Fruit fly (Drosophila melanogaster): ENCODE data around the gene Lsp1beta.
A peak's percentile ranks its signal among the peaks of the same experiment; 100 is the strongest.

Gene Lsp1beta

DNA sequence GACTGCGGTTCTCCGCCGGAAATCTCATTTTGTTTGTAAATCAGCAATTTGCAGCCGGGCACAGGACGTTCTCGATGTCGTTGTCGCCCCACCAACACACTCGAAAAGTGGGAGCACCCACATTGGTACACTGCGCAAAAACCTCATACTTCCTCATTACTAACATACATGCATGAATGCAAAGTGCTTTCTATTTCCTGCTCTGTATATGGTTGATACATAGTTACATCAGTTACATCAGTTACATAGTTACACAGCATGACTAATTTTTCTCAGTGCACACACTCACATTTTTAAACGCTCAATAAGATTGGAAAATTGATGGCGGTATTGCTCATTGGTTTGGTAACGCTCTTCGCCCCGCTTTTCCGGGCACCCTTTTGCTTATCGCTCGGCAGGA, 1.2 kb upstream of the Lsp1beta start (continued):
- no peak for TF ChIP-seq CG18011 (GFP tag; optimal IDR thresholded peaks at IDR 0.05)
- peak; percentile 29 for TF ChIP-seq mam (GFP tag; optimal IDR thresholded peaks at IDR 0.05)
- TF ChIP-seq CG5180 (GFP tag; optimal IDR thresholded peaks at IDR 0.05), result no peak
- no peak for TF ChIP-seq CG7987 (GFP tag; optimal IDR thresholded peaks at IDR 0.05)
- TF ChIP-seq CG17359 (tag; optimal IDR thresholded peaks at IDR 0.05), result peak; percentile 2
- TF ChIP-seq corto (GFP tag; optimal IDR thresholded peaks at IDR 0.05), result no peak
- no peak for TF ChIP-seq crol (GFP tag; IDR thresholded peaks at IDR 0.05)
- no peak for TF ChIP-seq Six4 (GFP tag; optimal IDR thresholded peaks at IDR 0.05)
- TF ChIP-seq lmd (GFP tag; IDR thresholded peaks at IDR 0.05), result peak; percentile 45
- peak; percentile 16 for TF ChIP-seq CG3281 (GFP tag; optimal IDR thresholded peaks at IDR 0.05)
- TF ChIP-seq CrebB (tag; optimal IDR thresholded peaks at IDR 0.05), result no peak
- no peak for TF ChIP-seq CG4854 (GFP tag; optimal IDR thresholded peaks at IDR 0.05)
- peak; percentile 44 for TF ChIP-seq CG18599 (GFP tag; optimal IDR thresholded peaks at IDR 0.05)
- peak; percentile 25; the same call in 1 of the 2 replicates for TF ChIP-seq Taf1 (GFP tag; IDR thresholded peaks at IDR 0.05)
- TF ChIP-seq GATAe (GFP tag; conservative IDR thresholded peaks at IDR 0.05), result no peak
- TF ChIP-seq C15 (GFP tag; IDR thresholded peaks at IDR 0.05), result no peak
- peak; percentile 9 for TF ChIP-seq Antp (GFP tag; optimal IDR thresholded peaks at IDR 0.05)
- TF ChIP-seq ase (GFP tag; IDR thresholded peaks at IDR 0.05), result 0 out of 3 replicates have a peak, but pooled peaks have one; percentile 38
- peak; percentile 14 for TF ChIP-seq fd96Cb (tag; optimal IDR thresholded peaks at IDR 0.05)
- no peak for TF ChIP-seq jumu (GFP tag; optimal IDR thresholded peaks at IDR 0.05)
- peak; percentile 37; the same call in 1 of the 2 replicates for TF ChIP-seq Rfx (GFP tag; IDR thresholded peaks at IDR 0.05)
- TF ChIP-seq trh (GFP tag; optimal IDR thresholded peaks at IDR 0.05), result no peak
- no peak for TF ChIP-seq Optix (GFP tag; IDR thresholded peaks at IDR 0.05)
- peak; percentile 49 for TF ChIP-seq row (GFP tag; IDR thresholded peaks at IDR 0.05)
- TF ChIP-seq knrl (GFP tag; IDR thresholded peaks at IDR 0.05; ENCODE audit: partially characterized antibody), result no peak
- no peak for TF ChIP-seq pum (GFP tag; optimal IDR thresholded peaks at IDR 0.05)
- TF ChIP-seq bsh (GFP tag; optimal IDR thresholded peaks at IDR 0.05), result peak in 1 of 2 experiments; percentile 29
- peak; percentile 10 for TF ChIP-seq CG9817 (tag; optimal IDR thresholded peaks at IDR 0.05)
- TF ChIP-seq CG13894 (tag; optimal IDR thresholded peaks at IDR 0.05), result no peak
- peak; percentile 28; the same call in 1 of the 2 replicates for TF ChIP-seq CG9932 (GFP tag; IDR thresholded peaks at IDR 0.05)
- TF ChIP-seq CG3065 (GFP tag; optimal IDR thresholded peaks at IDR 0.05), result no peak
- TF ChIP-seq CG15011 (GFP tag; optimal IDR thresholded peaks at IDR 0.05), result no peak
- TF ChIP-seq Dad (GFP tag; optimal IDR thresholded peaks at IDR 0.05), result no peak
- peak; percentile 23 for TF ChIP-seq dmrt99B (tag; optimal IDR thresholded peaks at IDR 0.05)
- TF ChIP-seq CG7928 (GFP tag; optimal IDR thresholded peaks at IDR 0.05), result no peak
- no peak for TF ChIP-seq hth (optimal IDR thresholded peaks at IDR 0.05)
- no peak for TF ChIP-seq CG17361 (GFP tag; IDR thresholded peaks at IDR 0.05)
- TF ChIP-seq CG7745 (tag; optimal IDR thresholded peaks at IDR 0.05), result no peak
- TF ChIP-seq NFAT (GFP tag; IDR thresholded peaks at IDR 0.05), result no peak
- TF ChIP-seq chif (GFP tag; optimal IDR thresholded peaks at IDR 0.05), result no peak
- TF ChIP-seq CG6689 (GFP tag; IDR thresholded peaks at IDR 0.05), result peak; percentile 22; the same call in 1 of the 2 replicates
- TF ChIP-seq CG7839 (tag; optimal IDR thresholded peaks at IDR 0.05), result peak; percentile 32
- TF ChIP-seq CG14965 (GFP tag; optimal IDR thresholded peaks at IDR 0.05; ENCODE audit: borderline replicate concordance), result no peak
- 0 out of 2 replicates have a peak, but pooled peaks have one; percentile 24 for TF ChIP-seq CG17328 (GFP tag; IDR thresholded peaks at IDR 0.05)
- TF ChIP-seq mirr (GFP tag; optimal IDR thresholded peaks at IDR 0.05), result no peak
- TF ChIP-seq CG15514 (GFP tag; optimal IDR thresholded peaks at IDR 0.05), result peak; percentile 7
- no peak for TF ChIP-seq Deaf1 (tag; optimal IDR thresholded peaks at IDR 0.05)
- TF ChIP-seq fd3F (GFP tag; optimal IDR thresholded peaks at IDR 0.05), result no peak
- TF ChIP-seq ci (GFP tag; IDR thresholded peaks at IDR 0.05), result 0 out of 3 replicates have a peak, but pooled peaks have one; percentile 43
- peak; percentile 30; the same call in 1 of the 3 replicates for TF ChIP-seq zfh1 (GFP tag; IDR thresholded peaks at IDR 0.05)
- TF ChIP-seq ken (GFP tag; IDR thresholded peaks at IDR 0.05), result 0 out of 3 replicates have a peak, but pooled peaks have one; percentile 30

Measured in whole organism, embryonic.